Worm (Caenorhabditis elegans): ENCODE results near the gene C35A5.11.

DNA sequence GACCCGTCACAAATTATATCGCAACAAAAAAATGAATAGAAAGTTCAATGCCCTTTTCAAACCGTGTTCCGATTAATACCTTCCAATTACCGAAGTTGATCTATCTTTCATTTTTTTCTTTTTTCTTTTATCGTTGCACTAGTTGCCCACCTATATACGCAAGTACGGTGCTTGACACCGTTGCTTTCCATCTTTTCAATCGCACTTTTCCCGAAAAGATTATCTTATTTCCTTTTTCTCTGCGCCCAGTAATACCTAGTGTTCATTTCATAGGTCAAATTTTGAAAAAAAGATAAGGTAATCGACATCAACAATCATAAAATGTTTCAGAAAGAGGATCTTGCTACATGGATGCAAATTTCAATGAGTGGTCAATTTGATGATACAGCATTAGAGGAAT lies 26.7 kb upstream of the C35A5.11 start:
- TF ChIP-seq cog-1 (tag; optimal IDR thresholded peaks at IDR 0.05) (no peak), T22C8.4 (GFP tag; IDR thresholded peaks at IDR 0.05) (no peak), ztf-23 (GFP tag; IDR thresholded peaks at IDR 0.05) (no peak), flt-1 (GFP tag; IDR thresholded peaks at IDR 0.05) (no peak), ref-1 (GFP tag; conservative IDR thresholded peaks at IDR 0.05) (no peak), ztf-29 (GFP tag; IDR thresholded peaks at IDR 0.05) (no peak)

Data from whole organism, midembryonic.